Fruit fly (Drosophila melanogaster) whole organism, embryonic: ENCODE data around the gene Ugt37A3.

ENCODE experiments used
- CG10209 ChIP-seq: fragments of 200-800 bp; sonication (Bioruptor generic); optimal IDR thresholded peaks from 3 replicates; lab custom pipeline; 2017; ENCODE audit warnings: missing biosample characterization, mild to moderate bottlenecking, missing genetic modification characterization, missing genetic modification reagents
- CG10321 ChIP-seq: fragments of 200-800 bp; sonication (Bioruptor generic); IDR thresholded peaks from 2 replicates; pipeline ENCODE4 v1.3.6; 2022; ENCODE audit warnings: missing biosample characterization, missing genetic modification characterization
- CG11085 ChIP-seq: fragments of 200-800 bp; sonication (Bioruptor generic); IDR thresholded peaks from 2 replicates; pipeline ENCODE4 v1.3.6; 2022; ENCODE audit warnings: missing biosample characterization, missing genetic modification characterization
- CG11247 ChIP-seq: fragments of 200-800 bp; sonication (Bioruptor generic); IDR thresholded peaks from 2 replicates; pipeline ENCODE4 v1.3.6; 2022; ENCODE audit warnings: missing biosample characterization, missing genetic modification characterization
- CG11504 ChIP-seq: fragments of 200-800 bp; sonication (Bioruptor generic); optimal IDR thresholded peaks from 3 replicates; lab custom pipeline; 2019; ENCODE audit warnings: missing biosample characterization, mild to moderate bottlenecking, missing genetic modification characterization, moderate library complexity
- CG12071 ChIP-seq: fragments of 200-800 bp; sonication (Bioruptor generic); optimal IDR thresholded peaks from 3 replicates; lab custom pipeline; 2018; ENCODE audit warnings: missing biosample characterization, mild to moderate bottlenecking, missing genetic modification characterization
- CG12744 ChIP-seq: fragments of 200-800 bp; sonication (Bioruptor generic); optimal IDR thresholded peaks from 2 replicates; lab custom pipeline; 2016; ENCODE audit warnings: missing biosample characterization, missing genetic modification characterization
- CG13424 ChIP-seq: fragments of 200-800 bp; sonication (Bioruptor generic); optimal IDR thresholded peaks from 2 replicates; lab custom pipeline; 2019; ENCODE audit warnings: missing biosample characterization, mild to moderate bottlenecking, missing genetic modification characterization, moderate library complexity
- CG14050 ChIP-seq: fragments of 200-800 bp; sonication (Bioruptor generic); IDR thresholded peaks from 3 replicates; pipeline ENCODE4 v1.3.6; 2022; ENCODE audit warnings: missing biosample characterization, missing genetic modification characterization
- CG15479 ChIP-seq: fragments of 200-800 bp; sonication (Bioruptor generic); optimal IDR thresholded peaks from 3 replicates; lab custom pipeline; 2019; ENCODE audit warnings: missing biosample characterization, mild to moderate bottlenecking, missing genetic modification characterization, moderate library complexity
- CG2116 ChIP-seq: fragments of 200-800 bp; sonication (Bioruptor generic); optimal IDR thresholded peaks from 3 replicates; lab custom pipeline; 2018; ENCODE audit warnings: missing biosample characterization, mild to moderate bottlenecking, missing genetic modification characterization
- CG30403 ChIP-seq: fragments of 200-800 bp; sonication (Bioruptor generic); optimal IDR thresholded peaks from 3 replicates; lab custom pipeline; 2016; ENCODE audit warnings: missing biosample characterization, missing genetic modification characterization
- CG3281 ChIP-seq: fragments of 200-800 bp; sonication (Bioruptor generic); optimal IDR thresholded peaks from 3 replicates; lab custom pipeline; 2017; ENCODE audit warnings: missing biosample characterization, mild to moderate bottlenecking, missing genetic modification characterization
- CG4617 ChIP-seq: fragments of 200-800 bp; sonication (Bioruptor generic); optimal IDR thresholded peaks from 3 replicates; lab custom pipeline; 2016; ENCODE audit warnings: missing biosample characterization, missing genetic modification characterization, borderline replicate concordance
- CG6254 ChIP-seq: fragments of 200-800 bp; sonication (Bioruptor generic); optimal IDR thresholded peaks from 3 replicates; lab custom pipeline; 2017; ENCODE audit warnings: mild to moderate bottlenecking, missing biosample characterization, missing genetic modification reagents, missing genetic modification characterization
- CG6813 ChIP-seq: fragments of 200-800 bp; sonication (Bioruptor generic); optimal IDR thresholded peaks from 2 replicates; lab custom pipeline; 2017; ENCODE audit warnings: missing biosample characterization, missing genetic modification characterization, mild to moderate bottlenecking, moderate library complexity, missing genetic modification reagents
- CG7556 ChIP-seq: fragments of 200-800 bp; sonication (Bioruptor generic); optimal IDR thresholded peaks from 2 replicates; lab custom pipeline; 2017; ENCODE audit warnings: missing biosample characterization, mild to moderate bottlenecking, missing genetic modification characterization
- CG7987 ChIP-seq: fragments of 200-800 bp; sonication (Bioruptor generic); optimal IDR thresholded peaks from 2 replicates; lab custom pipeline; 2018; ENCODE audit warnings: missing biosample characterization, mild to moderate bottlenecking, missing genetic modification characterization, moderate library complexity
- CG8478 ChIP-seq: fragments of >200 bp; optimal IDR thresholded peaks from 2 replicates; lab custom pipeline; 2018
- CG9817 ChIP-seq: fragments of 200-800 bp; sonication (Bioruptor generic); optimal IDR thresholded peaks from 2 replicates; lab custom pipeline; 2018; ENCODE audit warnings: missing biosample characterization, mild to moderate bottlenecking, missing genetic modification characterization, moderate library complexity
- CG9932 ChIP-seq: fragments of 200-800 bp; sonication (Bioruptor generic); IDR thresholded peaks from 2 replicates; pipeline ENCODE4 v1.3.6; 2022; ENCODE audit warnings: missing biosample characterization, missing genetic modification characterization
- CoRest ChIP-seq: fragments of 200-800 bp; sonication (Bioruptor generic); optimal IDR thresholded peaks from 3 replicates; lab custom pipeline; 2018; ENCODE audit warnings: missing biosample characterization, mild to moderate bottlenecking, missing genetic modification characterization, moderate library complexity
- Dip2 ChIP-seq: fragments of 200-800 bp; sonication (Bioruptor generic); IDR thresholded peaks from 2 replicates; pipeline ENCODE4 v1.3.6; 2022; ENCODE audit warnings: missing biosample characterization, missing genetic modification characterization
- Ets65A ChIP-seq: fragments of 200-800 bp; sonication (Bioruptor generic); peaks from one replicate; lab custom pipeline; 2016; ENCODE audit warnings: missing biosample characterization, missing genetic modification characterization
- H15 ChIP-seq: fragments of 200-800 bp; sonication (Bioruptor generic); IDR thresholded peaks from 3 replicates; pipeline ENCODE4 v1.3.6; 2022; ENCODE audit warnings: missing biosample characterization, missing genetic modification characterization
- HmgD ChIP-seq: fragments of 200-800 bp; sonication (Bioruptor generic); optimal IDR thresholded peaks from 3 replicates; lab custom pipeline; 2016; ENCODE audit warnings: missing biosample characterization, missing genetic modification characterization
- Hmr ChIP-seq: fragments of 200-800 bp; sonication (Bioruptor generic); optimal IDR thresholded peaks from 3 replicates; lab custom pipeline; 2017; ENCODE audit warnings: mild to moderate bottlenecking, missing biosample characterization, missing genetic modification reagents, missing genetic modification characterization
- Mrtf ChIP-seq: fragments of 200-800 bp; sonication (Bioruptor generic); IDR thresholded peaks from 3 replicates; pipeline ENCODE4 v1.3.6; 2022; ENCODE audit warnings: missing biosample characterization, missing genetic modification characterization
- Oaz ChIP-seq: fragments of 200-800 bp; sonication (Bioruptor generic); IDR thresholded peaks from 2 replicates; pipeline ENCODE4 v1.3.6; 2022; ENCODE audit warnings: missing biosample characterization, missing genetic modification characterization
- Oli ChIP-seq: fragments of 200-800 bp; sonication (Bioruptor generic); optimal IDR thresholded peaks from 2 replicates; lab custom pipeline; 2018; ENCODE audit warnings: missing biosample characterization, mild to moderate bottlenecking, missing genetic modification characterization, moderate library complexity
- Six4 ChIP-seq: fragments of 200-800 bp; sonication (Bioruptor generic); optimal IDR thresholded peaks from 2 replicates; lab custom pipeline; 2016; ENCODE audit warnings: missing biosample characterization, missing genetic modification characterization
- Sox102F ChIP-seq: fragments of 200-800 bp; sonication (Bioruptor generic); optimal IDR thresholded peaks from 2 replicates; lab custom pipeline; 2018; ENCODE audit warnings: missing biosample characterization, mild to moderate bottlenecking, missing genetic modification characterization, moderate library complexity
- Taf1 ChIP-seq: fragments of 200-800 bp; sonication (Bioruptor generic); IDR thresholded peaks from 2 replicates; pipeline ENCODE4 v1.3.6; 2022; ENCODE audit warnings: missing biosample characterization, missing genetic modification characterization
- bab2 ChIP-seq: fragments of 200-800 bp; sonication (Bioruptor generic); optimal IDR thresholded peaks from 2 replicates; lab custom pipeline; 2016; ENCODE audit warnings: missing biosample characterization, missing genetic modification characterization
- bcd ChIP-seq: fragments of 200-800 bp; sonication (Bioruptor generic); optimal IDR thresholded peaks from 2 replicates; lab custom pipeline; 2017; ENCODE audit warnings: missing biosample characterization, mild to moderate bottlenecking, missing genetic modification characterization
- cg ChIP-seq: fragments of 200-800 bp; sonication (Bioruptor generic); optimal IDR thresholded peaks from 3 replicates; lab custom pipeline; 2019; ENCODE audit warnings: missing biosample characterization, mild to moderate bottlenecking, missing genetic modification characterization, moderate library complexity
- cwo ChIP-seq: fragments of 200-800 bp; sonication (Bioruptor generic); optimal IDR thresholded peaks from 3 replicates; lab custom pipeline; 2017; ENCODE audit warnings: missing biosample characterization, missing genetic modification characterization, mild to moderate bottlenecking, moderate library complexity, missing genetic modification reagents
- fd102C ChIP-seq: fragments of 200-800 bp; sonication (Bioruptor generic); optimal IDR thresholded peaks from 2 replicates; lab custom pipeline; 2018; ENCODE audit warnings: missing biosample characterization, mild to moderate bottlenecking, missing genetic modification characterization, moderate library complexity
- gem ChIP-seq: fragments of 200-800 bp; sonication (Bioruptor generic); optimal IDR thresholded peaks from 2 replicates; lab custom pipeline; 2019; ENCODE audit warnings: missing biosample characterization, mild to moderate bottlenecking, missing genetic modification characterization, moderate library complexity
- her ChIP-seq: fragments of 200-800 bp; sonication (Bioruptor generic); optimal IDR thresholded peaks from 2 replicates; lab custom pipeline; 2016; ENCODE audit warnings: missing biosample characterization, missing genetic modification characterization
- lilli ChIP-seq: fragments of 200-800 bp; sonication (Bioruptor generic); optimal IDR thresholded peaks from 3 replicates; lab custom pipeline; 2016; ENCODE audit warnings: missing biosample characterization, missing genetic modification characterization
- mld ChIP-seq: fragments of 200-800 bp; sonication (Bioruptor generic); IDR thresholded peaks from 3 replicates; pipeline ENCODE4 v1.3.6; 2022; ENCODE audit warnings: missing biosample characterization, missing genetic modification characterization; ENCODE audit not compliant: partially characterized antibody
- nmo ChIP-seq: fragments of 200-800 bp; sonication (Bioruptor generic); optimal IDR thresholded peaks from 2 replicates; lab custom pipeline; 2018; ENCODE audit warnings: missing biosample characterization, mild to moderate bottlenecking, missing genetic modification characterization, moderate library complexity
- pan ChIP-seq, 4 experiments: fragments of >200 bp in 3 of 4; fragments of 200-800 bp in 1 of 4; sonication (Bioruptor generic) in 1 of 4; optimal IDR thresholded peaks in 3 of 4; IDR thresholded peaks in 1 of 4; 2 replicates each; pipeline versions ENCODE4 v1.3.6 to Lab custom; 2017 to 2022; ENCODE audit warnings: missing biosample characterization in 2 of 4, missing genetic modification characterization in 2 of 4, mixed read lengths in 1 of 4
- pzg ChIP-seq: fragments of 200-800 bp; sonication (Bioruptor generic); optimal IDR thresholded peaks from 3 replicates; lab custom pipeline; 2018; ENCODE audit warnings: missing biosample characterization, mild to moderate bottlenecking, missing genetic modification characterization, moderate library complexity
- rib ChIP-seq: fragments of 200-800 bp; sonication (Bioruptor generic); IDR thresholded peaks from 2 replicates; pipeline ENCODE4 v1.3.6; 2022; ENCODE audit warnings: missing biosample characterization, missing genetic modification characterization
- sc ChIP-seq, 3 experiments: fragments of >200 bp in 2 of 3; fragments of 200-800 bp in 1 of 3; sonication (Bioruptor generic) in 1 of 3; optimal IDR thresholded peaks; 2 replicates in 2 of 3; 3 replicates in 1 of 3; lab custom pipeline; 2017; ENCODE audit warnings: mild to moderate bottlenecking in 1 of 3, missing biosample characterization in 1 of 3, missing genetic modification characterization in 1 of 3, missing genetic modification reagents in 1 of 3
- sqz ChIP-seq: fragments of 200-800 bp; sonication (Bioruptor generic); optimal IDR thresholded peaks from 3 replicates; lab custom pipeline; 2018; ENCODE audit warnings: missing biosample characterization, mild to moderate bottlenecking, missing genetic modification characterization
- tio ChIP-seq: fragments of 200-800 bp; sonication (Bioruptor generic); optimal IDR thresholded peaks from 2 replicates; lab custom pipeline; 2017; ENCODE audit warnings: missing biosample characterization, missing genetic modification characterization, inconsistent platforms

Gene Ugt37A3

DNA sequence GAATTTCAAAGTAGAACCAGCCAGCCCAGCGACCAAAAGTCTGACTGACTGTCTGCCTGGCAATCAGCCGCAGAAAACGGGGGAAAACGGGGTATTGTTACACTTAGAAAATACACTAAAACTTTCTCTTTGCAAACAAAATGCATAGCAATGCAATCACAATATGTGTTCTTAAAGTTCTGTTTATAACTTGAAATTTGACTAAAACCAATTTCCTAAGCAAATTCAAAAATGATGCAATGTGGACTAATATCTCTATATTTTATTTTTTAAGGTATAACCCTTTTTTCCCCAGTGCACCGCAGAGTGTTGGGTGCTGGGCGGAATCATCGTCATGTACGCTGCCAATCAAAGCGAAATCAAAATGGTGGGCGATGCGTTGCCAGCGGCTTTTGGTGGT is 7.5 kb upstream of the Ugt37A3 start (continued):
- TF ChIP-seq H15 (GFP tag; lab: Robert Waterston, UW) (0 out of 3 replicates have a peak, but pooled peaks have one; percentile 19), Dip2 (no peak), CG10321 (GFP tag; lab: Robert Waterston, UW) (no peak), CG6813 (GFP tag; lab: Kevin White, UChicago) (peak; percentile 3), CG14050 (GFP tag; lab: Robert Waterston, UW) (peak; percentile 14; the same call in 1 of the 3 replicates), HmgD (GFP tag; lab: Kevin White, UChicago) (no peak), CG15479 (GFP tag; lab: Kevin White, UChicago) (no peak), her (no peak), mld (GFP tag; lab: Robert Waterston, UW) (no peak), Oaz (GFP tag; lab: Robert Waterston, UW) (no peak), CG3281 (GFP tag; lab: Kevin White, UChicago) (peak; percentile 18), bab2 (GFP tag; lab: Kevin White, UChicago) (peak; percentile 21), CG9932 (GFP tag; lab: Robert Waterston, UW) (0 out of 2 replicates have a peak, but pooled peaks have one; percentile 11), CoRest (tag; lab: Kevin White, UChicago) (peak; percentile 24), sqz (GFP tag; lab: Kevin White, UChicago) (no peak), CG13424 (peak; percentile 19), Hmr (GFP tag; lab: Kevin White, UChicago) (peak; percentile 61), pzg (GFP tag; lab: Kevin White, UChicago) (no peak), CG4617 (GFP tag; lab: Kevin White, UChicago) (no peak), cwo (GFP tag; lab: Kevin White, UChicago) (peak; percentile 14), CG12744 (GFP tag; lab: Kevin White, UChicago) (no peak), CG11085 (GFP tag; lab: Robert Waterston, UW) (no peak), CG12071 (GFP tag; lab: Kevin White, UChicago) (no peak), rib (GFP tag; lab: Robert Waterston, UW) (no peak), cg (GFP tag; lab: Kevin White, UChicago) (no peak), fd102C (GFP tag; lab: Kevin White, UChicago) (no peak), Six4 (GFP tag; lab: Kevin White, UChicago) (no peak), nmo (GFP tag; lab: Kevin White, UChicago) (peak; percentile 36), CG9817 (tag; lab: Kevin White, UChicago) (peak; percentile 32), CG8478 (no peak), pan (optimal IDR thresholded peaks at IDR 0.05; lab: Kevin White, UChicago) (no peak), pan (GFP tag; optimal IDR thresholded peaks at IDR 0.05 in 1 of 2, IDR thresholded peaks at IDR 0.05 in 1 of 2) (peak in 1 of 2 experiments; percentile 12), Taf1 (0 out of 2 replicates have a peak, but pooled peaks have one; percentile 12), CG7987 (GFP tag; lab: Kevin White, UChicago) (no peak), sc (optimal IDR thresholded peaks at IDR 0.05; lab: Kevin White, UChicago) (no peak), sc (GFP tag; optimal IDR thresholded peaks at IDR 0.05; lab: Kevin White, UChicago) (no peak), tio (GFP tag; lab: Kevin White, UChicago) (peak; percentile 17), Mrtf (no peak), CG7556 (GFP tag; lab: Kevin White, UChicago) (peak; percentile 47), CG2116 (no peak), CG11247 (GFP tag; lab: Robert Waterston, UW) (0 out of 2 replicates have a peak, but pooled peaks have one; percentile 29), CG10209 (GFP tag; lab: Kevin White, UChicago) (peak; percentile 24), lilli (GFP tag; lab: Kevin White, UChicago) (peak; percentile 5), gem (tag; lab: Kevin White, UChicago) (peak; percentile 65), bcd (GFP tag; lab: Kevin White, UChicago) (peak; percentile 10), CG6254 (GFP tag; lab: Kevin White, UChicago) (no peak), Oli (tag; lab: Kevin White, UChicago) (peak; percentile 6), CG30403 (GFP tag; lab: Kevin White, UChicago) (peak; percentile 25), Sox102F (GFP tag; lab: Kevin White, UChicago) (peak; percentile 46), CG11504 (tag; lab: Kevin White, UChicago) (peak; percentile 61), Ets65A (GFP tag; lab: Kevin White, UChicago) (peak; percentile 28)
